Worm (Caenorhabditis elegans): ENCODE measurements around the gene cyn-11.

DNA sequence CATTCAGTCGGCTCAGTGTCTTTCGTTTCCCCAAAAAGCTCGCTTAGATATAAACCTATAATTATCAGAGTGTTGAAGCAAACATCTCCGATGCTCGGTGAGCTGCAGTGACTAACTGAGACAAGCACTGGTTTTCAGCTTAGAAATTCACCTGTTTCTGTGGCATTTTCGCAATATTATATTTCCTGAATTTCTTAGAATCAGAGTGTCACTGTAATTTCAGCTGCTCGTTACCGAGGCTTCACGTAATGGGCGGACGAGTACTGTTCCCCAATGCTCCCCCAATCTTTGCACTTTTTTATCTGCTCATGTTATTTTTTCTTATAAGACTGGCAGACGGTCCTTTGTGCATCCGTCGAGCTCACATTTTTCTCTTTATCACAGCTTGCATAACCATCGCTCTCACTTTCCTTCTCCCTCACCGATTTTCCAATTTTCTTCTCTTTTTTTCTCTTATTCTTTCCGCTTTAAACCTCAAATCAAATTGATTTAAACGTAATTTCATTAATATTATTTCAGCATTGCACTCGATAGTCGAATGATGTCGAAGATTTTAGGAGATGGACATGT lies 6.0 kb upstream of the cyn-11 start, which contains the start of gene trcs-2:
- TF ChIP-seq ztf-29 (GFP tag; IDR thresholded peaks at IDR 0.05) (no peak), cog-1 (tag; optimal IDR thresholded peaks at IDR 0.05) (no peak), ref-1 (GFP tag; conservative IDR thresholded peaks at IDR 0.05) (no peak), med-1 (GFP tag; optimal IDR thresholded peaks at IDR 0.05; ENCODE audit: insufficient read depth) (no peak), flt-1 (GFP tag; IDR thresholded peaks at IDR 0.05) (no peak), ztf-23 (GFP tag; IDR thresholded peaks at IDR 0.05) (no peak)

Data from whole organism, midembryonic.